Fruit fly (Drosophila melanogaster): Measurements from ENCODE around the gene mthl11.

- TF ChIP-seq psq (GFP tag; optimal IDR thresholded peaks at IDR 0.05) (no peak), GATAd (GFP tag; optimal IDR thresholded peaks at IDR 0.05) (no peak), lola (GFP tag; optimal IDR thresholded peaks at IDR 0.05) (no peak), br (GFP tag; optimal IDR thresholded peaks at IDR 0.05) (no peak), Myc (optimal IDR thresholded peaks at IDR 0.05) (no peak), Hr78 (GFP tag; optimal IDR thresholded peaks at IDR 0.05) (no peak), h (GFP tag; optimal IDR thresholded peaks at IDR 0.05) (no peak), Dfd (GFP tag; optimal IDR thresholded peaks at IDR 0.05) (no peak), Abd-B (GFP tag; optimal IDR thresholded peaks at IDR 0.05) (no peak), Hnf4 (GFP tag; optimal IDR thresholded peaks at IDR 0.05) (no peak), brk (GFP tag; optimal IDR thresholded peaks at IDR 0.05) (no peak), CG9705 (GFP tag; optimal IDR thresholded peaks at IDR 0.05) (no peak)
Observed at dm6 chr3R:10380025-10380424, 20.8 kb upstream of the mthl11 start.
